Fruit fly (Drosophila melanogaster): ENCODE results near the gene CG33995.

Gene CG33995

DNA sequence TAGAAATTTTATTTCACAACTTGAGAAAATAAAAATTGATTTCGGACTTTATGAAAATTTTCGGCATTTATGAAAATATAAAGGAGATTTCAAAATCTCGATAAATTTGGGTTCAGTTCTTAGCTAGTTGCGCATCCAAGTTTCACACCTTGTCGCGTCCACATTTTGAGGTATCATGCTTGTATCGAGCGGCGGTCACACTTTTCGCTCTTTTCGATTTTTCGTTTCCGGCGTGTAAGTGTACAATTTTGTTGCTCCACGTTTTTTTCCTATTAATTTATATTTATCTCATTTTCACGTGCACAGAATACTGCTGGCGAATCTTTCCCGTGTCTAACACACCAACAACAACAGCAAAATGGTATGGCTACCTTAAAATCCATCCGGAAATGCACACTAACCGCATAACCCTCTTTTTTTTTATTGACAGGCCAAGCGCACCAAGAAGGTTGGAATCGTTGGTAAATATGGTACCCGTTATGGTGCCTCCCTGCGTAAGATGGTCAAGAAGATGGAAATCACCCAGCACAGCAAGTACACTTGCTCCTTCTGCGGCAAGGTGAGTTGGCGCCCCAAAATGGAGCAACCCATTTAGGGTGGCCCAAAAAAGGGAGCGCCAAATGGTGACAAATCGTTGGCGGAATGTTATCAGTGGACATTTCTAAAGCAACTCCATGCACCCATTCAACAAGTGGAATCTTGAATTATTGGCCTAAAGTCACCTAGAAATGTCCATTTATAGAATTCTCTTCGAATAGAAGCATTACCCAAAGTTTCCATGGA lies 27.9 kb downstream of the CG33995 start, which contains the start of gene RpL37A (continued):
- TF ChIP-seq sim (GFP tag; IDR thresholded peaks at IDR 0.05) = peak; percentile 55
- no peak for TF ChIP-seq CG9215 (GFP tag; IDR thresholded peaks at IDR 0.05)
- TF ChIP-seq prd (optimal IDR thresholded peaks at IDR 0.05) = no peak
- no peak; the same call in 2 of the 3 replicates for TF ChIP-seq prd (GFP tag; IDR thresholded peaks at IDR 0.05)
- peak; percentile 30; the same call in 1 of the 2 replicates for TF ChIP-seq danr (GFP tag; IDR thresholded peaks at IDR 0.05)
- TF ChIP-seq Mes4 (GFP tag; optimal IDR thresholded peaks at IDR 0.05) = peak; percentile 92
- peak; percentile 86 for TF ChIP-seq CG4328 (GFP tag; optimal IDR thresholded peaks at IDR 0.05)
- TF ChIP-seq CG2202 (tag; optimal IDR thresholded peaks at IDR 0.05) = peak; percentile 59
- TF ChIP-seq CG32767 (GFP tag; IDR thresholded peaks at IDR 0.05) = peak; percentile 51; the same call in 1 of the 2 replicates
- peak; percentile 81 for TF ChIP-seq nmo (GFP tag; optimal IDR thresholded peaks at IDR 0.05)
- peak; percentile 66 for TF ChIP-seq ATbp (GFP tag; optimal IDR thresholded peaks at IDR 0.05)
- peak; percentile 59; the same call in 1 of the 3 replicates for TF ChIP-seq C15 (GFP tag; IDR thresholded peaks at IDR 0.05)
- peak; percentile 76 for TF ChIP-seq da (GFP tag; optimal IDR thresholded peaks at IDR 0.05)
- TF ChIP-seq CG5245 (GFP tag; optimal IDR thresholded peaks at IDR 0.05) = peak; percentile 73
- no peak for TF ChIP-seq CG2889 (GFP tag; IDR thresholded peaks at IDR 0.05)
- TF ChIP-seq dan (GFP tag; IDR thresholded peaks at IDR 0.05) = no peak
- TF ChIP-seq exex (tag; optimal IDR thresholded peaks at IDR 0.05) = peak; percentile 54
- peak; percentile 41 for TF ChIP-seq ind (GFP tag; optimal IDR thresholded peaks at IDR 0.05)
- no peak for TF ChIP-seq Doc2 (GFP tag; IDR thresholded peaks at IDR 0.05)
- peak; percentile 87 for TF ChIP-seq CG12104 (GFP tag; optimal IDR thresholded peaks at IDR 0.05)
- no peak for TF ChIP-seq pnt (GFP tag; optimal IDR thresholded peaks at IDR 0.05)
- TF ChIP-seq Antp (GFP tag; optimal IDR thresholded peaks at IDR 0.05) = peak; percentile 60
- TF ChIP-seq fru (optimal IDR thresholded peaks at IDR 0.05) = no peak
- peak; percentile 56 for TF ChIP-seq BEAF-32 (GFP tag; optimal IDR thresholded peaks at IDR 0.05)
- peak; percentile 82 for TF ChIP-seq CG7372 (GFP tag; IDR thresholded peaks at IDR 0.05)
- TF ChIP-seq croc (GFP tag; conservative IDR thresholded peaks at IDR 0.05) = no peak
- TF ChIP-seq pfk (GFP tag; optimal IDR thresholded peaks at IDR 0.05) = peak; percentile 75
- TF ChIP-seq D (optimal IDR thresholded peaks at IDR 0.05) = no peak
- TF ChIP-seq D (GFP tag; optimal IDR thresholded peaks at IDR 0.05) = peak; percentile 78
- peak; percentile 63 for TF ChIP-seq CG3163 (GFP tag; optimal IDR thresholded peaks at IDR 0.05)
- TF ChIP-seq Nf-YC (tag; optimal IDR thresholded peaks at IDR 0.05) = peak; percentile 70
- peak; percentile 85 for TF ChIP-seq kni (GFP tag; optimal IDR thresholded peaks at IDR 0.05)
- peak; percentile 33 for TF ChIP-seq CG8281 (tag; optimal IDR thresholded peaks at IDR 0.05)
- TF ChIP-seq wdn (GFP tag; IDR thresholded peaks at IDR 0.05) = peak; percentile 56; the same call in 1 of the 2 replicates
- TF ChIP-seq corto (GFP tag; optimal IDR thresholded peaks at IDR 0.05) = peak; percentile 7
- peak; percentile 93 for TF ChIP-seq CG7271 (tag; optimal IDR thresholded peaks at IDR 0.05)
- peak; percentile 81 for TF ChIP-seq CG17568 (GFP tag; optimal IDR thresholded peaks at IDR 0.05)
- TF ChIP-seq gsb-n (tag; optimal IDR thresholded peaks at IDR 0.05) = peak; percentile 70
- TF ChIP-seq CG14710 (tag; optimal IDR thresholded peaks at IDR 0.05) = peak; percentile 84
- TF ChIP-seq CG7987 (GFP tag; optimal IDR thresholded peaks at IDR 0.05) = peak; percentile 96
- TF ChIP-seq Hr39 (optimal IDR thresholded peaks at IDR 0.05) = no peak
- TF ChIP-seq CG12391 (tag; optimal IDR thresholded peaks at IDR 0.05) = peak; percentile 63
- TF ChIP-seq ato (GFP tag; IDR thresholded peaks at IDR 0.05; ENCODE audit: partially characterized antibody) = no peak
- peak; percentile 61; the same call in 1 of the 2 replicates for TF ChIP-seq bbx (GFP tag; IDR thresholded peaks at IDR 0.05; ENCODE audit: partially characterized antibody)
- TF ChIP-seq peb (GFP tag; IDR thresholded peaks at IDR 0.05) = no peak
- TF ChIP-seq CG12299 (tag; optimal IDR thresholded peaks at IDR 0.05) = peak; percentile 74
- TF ChIP-seq CG31441 (GFP tag; IDR thresholded peaks at IDR 0.05) = peak; percentile 83
- peak; percentile 78 for TF ChIP-seq BtbVII (GFP tag; optimal IDR thresholded peaks at IDR 0.05)
- TF ChIP-seq CG7556 (GFP tag; optimal IDR thresholded peaks at IDR 0.05) = peak; percentile 60
- peak; percentile 80 for TF ChIP-seq Jarid2 (GFP tag; optimal IDR thresholded peaks at IDR 0.05)

Data from whole organism, embryonic.